Fruit fly (Drosophila melanogaster): ENCODE results near the gene Obp18a.
A peak's percentile ranks its signal among the peaks of the same experiment; 100 is the strongest.

Gene Obp18a

dm6 chrX:19164726-19165125 is 29.1 kb upstream of the Obp18a start (continued):
- peak; percentile 10 for TF ChIP-seq CG3163 (GFP tag; optimal IDR thresholded peaks at IDR 0.05)
- no peak for TF ChIP-seq Bdp1 (GFP tag; optimal IDR thresholded peaks at IDR 0.05)
- no peak for TF ChIP-seq CG34224 (GFP tag; IDR thresholded peaks at IDR 0.05; ENCODE audit: partially characterized antibody)
- TF ChIP-seq Dll (GFP tag; IDR thresholded peaks at IDR 0.05; ENCODE audit: partially characterized antibody): no peak
- no peak for TF ChIP-seq Dp (GFP tag; optimal IDR thresholded peaks at IDR 0.05)
- no peak for TF ChIP-seq Dek (tag; optimal IDR thresholded peaks at IDR 0.05)
- no peak for TF ChIP-seq CG18011 (GFP tag; optimal IDR thresholded peaks at IDR 0.05)
- TF ChIP-seq CG4404 (GFP tag; IDR thresholded peaks at IDR 0.05): no peak
- no peak for TF ChIP-seq CG16813 (GFP tag; IDR thresholded peaks at IDR 0.05; ENCODE audit: partially characterized antibody)
- TF ChIP-seq CG1792 (GFP tag; optimal IDR thresholded peaks at IDR 0.05): no peak
- TF ChIP-seq sc (optimal IDR thresholded peaks at IDR 0.05): no peak
- no peak for TF ChIP-seq sc (GFP tag; optimal IDR thresholded peaks at IDR 0.05)
- TF ChIP-seq CG5953 (GFP tag; IDR thresholded peaks at IDR 0.05): no peak
- TF ChIP-seq Deaf1 (tag; optimal IDR thresholded peaks at IDR 0.05): no peak
- no peak for TF ChIP-seq Lhr (GFP tag; optimal IDR thresholded peaks at IDR 0.05)
- no peak for TF ChIP-seq jigr1 (GFP tag; IDR thresholded peaks at IDR 0.05)
- TF ChIP-seq pfk (GFP tag; optimal IDR thresholded peaks at IDR 0.05): no peak
- no peak for TF ChIP-seq eyg (GFP tag; optimal IDR thresholded peaks at IDR 0.05)
- no peak for TF ChIP-seq CG2889 (GFP tag; IDR thresholded peaks at IDR 0.05)
- TF ChIP-seq Jarid2 (GFP tag; optimal IDR thresholded peaks at IDR 0.05): no peak
- peak; percentile 60 for TF ChIP-seq CG11504 (tag; optimal IDR thresholded peaks at IDR 0.05)
- TF ChIP-seq CG42726 (GFP tag; IDR thresholded peaks at IDR 0.05; ENCODE audit: partially characterized antibody): no peak
- no peak for TF ChIP-seq CG17568 (GFP tag; optimal IDR thresholded peaks at IDR 0.05)
- no peak for TF ChIP-seq CG17612 (GFP tag; IDR thresholded peaks at IDR 0.05)
- TF ChIP-seq CG13424 (tag; optimal IDR thresholded peaks at IDR 0.05): no peak

DNA sequence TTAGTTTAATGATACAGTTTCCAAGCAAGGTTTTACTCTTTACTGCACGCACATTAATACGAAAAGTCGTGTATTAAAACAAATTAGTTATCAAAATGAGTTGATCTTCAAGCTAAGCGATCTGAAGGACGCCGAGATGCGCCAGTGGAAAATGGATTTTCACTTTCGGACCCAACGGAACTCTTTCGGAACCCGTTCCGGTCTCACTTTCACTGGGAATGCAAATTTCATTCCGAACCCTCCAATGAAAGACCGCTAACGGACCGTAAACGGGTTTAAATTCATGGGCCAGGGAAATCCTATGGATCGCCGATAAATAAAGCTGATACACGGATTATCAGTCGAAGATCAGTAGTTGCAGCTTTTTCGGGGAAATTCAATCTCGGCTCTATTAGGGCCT is 27.8 kb upstream of the Obp18a start:
- TF ChIP-seq sens (GFP tag) (peak; percentile 45), Blimp-1 (GFP tag; optimal IDR thresholded peaks at IDR 0.05) (peak; percentile 93), oc (tag; optimal IDR thresholded peaks at IDR 0.05) (peak; percentile 41), CG6791 (GFP tag; IDR thresholded peaks at IDR 0.05; ENCODE audit: partially characterized antibody) (0 out of 3 replicates have a peak, but pooled peaks have one; percentile 22), h (optimal IDR thresholded peaks at IDR 0.05) (no peak), grn (GFP tag; optimal IDR thresholded peaks at IDR 0.05) (peak; percentile 13), Eip74EF (GFP tag; optimal IDR thresholded peaks at IDR 0.05) (no peak), ranshi (GFP tag; IDR thresholded peaks at IDR 0.05) (no peak)

DNA sequence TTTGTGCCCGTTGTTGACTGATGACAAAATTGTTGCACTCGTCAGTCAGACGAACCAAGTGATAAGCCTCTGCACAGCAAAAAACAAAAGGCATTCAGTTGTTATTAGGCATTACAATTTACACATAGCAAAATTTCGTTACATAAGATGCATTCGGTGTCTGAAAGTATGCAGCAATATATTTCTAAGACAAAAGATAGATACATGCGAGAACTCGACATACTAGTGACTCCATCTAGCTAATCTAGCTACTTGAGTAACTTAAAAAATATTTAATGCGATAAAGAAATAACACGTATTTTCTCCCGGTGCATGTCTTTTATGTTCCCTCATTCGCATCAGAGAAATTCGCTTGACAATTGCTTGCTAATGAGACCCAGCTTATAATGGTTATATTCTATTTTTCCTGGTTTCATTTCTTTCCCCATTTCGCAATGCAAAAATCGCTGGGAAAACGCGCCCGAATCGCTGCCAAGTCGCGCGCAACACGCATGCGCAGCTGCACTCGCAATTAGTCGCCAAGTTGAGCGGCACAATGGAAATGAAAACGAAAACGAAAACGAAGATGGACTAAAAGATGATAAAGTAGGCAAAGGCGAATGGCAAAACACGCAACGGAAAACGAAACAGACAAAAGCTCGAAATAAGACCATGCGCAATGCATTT is 26.7 kb upstream of the Obp18a start:
- no peak for TF ChIP-seq grn (GFP tag; optimal IDR thresholded peaks at IDR 0.05)
- TF ChIP-seq CG17829 (tag; optimal IDR thresholded peaks at IDR 0.05): no peak
- no peak for TF ChIP-seq CG3726 (GFP tag; IDR thresholded peaks at IDR 0.05)
- TF ChIP-seq grau (tag; optimal IDR thresholded peaks at IDR 0.05): peak; percentile 19
- no peak for TF ChIP-seq CG4404 (GFP tag; IDR thresholded peaks at IDR 0.05)
- no peak for TF ChIP-seq Ptx1 (GFP tag; IDR thresholded peaks at IDR 0.05)
- TF ChIP-seq fru (optimal IDR thresholded peaks at IDR 0.05): no peak
- TF ChIP-seq CoRest (tag; optimal IDR thresholded peaks at IDR 0.05): peak; percentile 19
- TF ChIP-seq rib (GFP tag; IDR thresholded peaks at IDR 0.05): no peak
- peak; percentile 9 for TF ChIP-seq ATbp (GFP tag; optimal IDR thresholded peaks at IDR 0.05)
- TF ChIP-seq ato (GFP tag; IDR thresholded peaks at IDR 0.05; ENCODE audit: partially characterized antibody): no peak
- TF ChIP-seq ken (GFP tag; IDR thresholded peaks at IDR 0.05): no peak
- no peak for TF ChIP-seq CG17361 (GFP tag; IDR thresholded peaks at IDR 0.05)
- no peak for TF ChIP-seq CG11456 (GFP tag; IDR thresholded peaks at IDR 0.05)
- 0 out of 2 replicates have a peak, but pooled peaks have one; percentile 20 for TF ChIP-seq bbx (GFP tag; IDR thresholded peaks at IDR 0.05; ENCODE audit: partially characterized antibody)
- no peak for TF ChIP-seq dimm (GFP tag; IDR thresholded peaks at IDR 0.05)
- no peak for TF ChIP-seq CG10274 (GFP tag; optimal IDR thresholded peaks at IDR 0.05)
- TF ChIP-seq hkb (optimal IDR thresholded peaks at IDR 0.05): no peak
- no peak for TF ChIP-seq hkb (GFP tag; IDR thresholded peaks at IDR 0.05)
